Worm (Caenorhabditis elegans): ENCODE data around the gene F08F1.3.
A peak's percentile ranks its signal among the peaks of the same experiment; 100 is the strongest.

DNA sequence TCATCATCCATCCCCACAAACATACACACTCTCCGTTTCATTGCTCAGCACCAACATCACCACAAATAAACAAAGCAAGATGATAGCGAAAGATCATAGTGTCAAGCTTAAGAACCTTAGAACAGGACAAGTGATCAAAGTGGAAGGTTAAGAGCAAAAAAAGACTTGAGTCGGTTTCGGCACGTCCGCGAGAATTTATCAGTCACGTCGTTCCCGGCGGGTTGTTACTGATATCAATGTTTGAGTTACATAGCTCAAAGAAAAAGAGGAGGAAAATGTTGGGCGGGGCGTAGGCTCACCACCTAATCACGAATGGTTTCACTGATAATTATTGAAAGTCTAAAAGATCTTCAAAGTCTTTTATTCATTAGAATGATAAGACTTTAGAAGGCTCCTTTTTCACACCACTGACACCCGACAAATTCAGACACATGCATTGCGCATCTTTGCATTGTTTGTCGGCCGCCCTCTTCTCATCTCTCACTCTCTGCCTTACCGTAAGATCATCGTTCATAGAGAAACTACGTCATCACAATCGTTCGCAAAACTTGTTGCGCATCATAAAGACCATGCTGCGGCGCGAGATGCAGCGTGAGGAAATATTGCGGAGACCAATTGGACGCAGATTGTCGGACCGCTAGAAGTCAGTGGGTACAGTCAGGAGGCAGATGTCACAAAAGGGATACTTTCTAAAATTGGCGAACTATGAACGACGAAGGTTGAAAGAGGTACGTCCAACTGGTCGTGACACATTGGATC lies 48.6 kb downstream of the F08F1.3 start:
- no peak for TF ChIP-seq dpl-1 (GFP tag; optimal IDR thresholded peaks at IDR 0.05)
- TF ChIP-seq lin-54 (GFP tag; optimal IDR thresholded peaks at IDR 0.05): no peak
- TF ChIP-seq C17E4.6 (GFP tag; IDR thresholded peaks at IDR 0.05): no peak
- TF ChIP-seq B0336.3 (GFP tag; IDR thresholded peaks at IDR 0.05): peak; percentile 32; the same call in 1 of the 2 replicates
